Worm (Caenorhabditis elegans) whole organism, late embryonic: ENCODE measurements around the gene Y51B9A.9.

Experiments
- ceh-22 ChIP-seq: sonication (generic microtip); optimal IDR thresholded peaks from 2 replicates; lab custom pipeline; 2017; ENCODE audit warnings: missing biosample characterization, missing genetic modification characterization
- ceh-9 ChIP-seq: sonication (generic microtip); optimal IDR thresholded peaks from 2 replicates; lab custom pipeline; 2016; ENCODE audit warnings: mild to moderate bottlenecking, missing genetic modification characterization, inconsistent platforms, missing compliant biosample characterization
- ets-4 ChIP-seq: sonication (generic microtip); optimal IDR thresholded peaks from 2 replicates; lab custom pipeline; 2016; ENCODE audit warnings: missing genetic modification characterization, missing compliant biosample characterization

Gene Y51B9A.9

DNA sequence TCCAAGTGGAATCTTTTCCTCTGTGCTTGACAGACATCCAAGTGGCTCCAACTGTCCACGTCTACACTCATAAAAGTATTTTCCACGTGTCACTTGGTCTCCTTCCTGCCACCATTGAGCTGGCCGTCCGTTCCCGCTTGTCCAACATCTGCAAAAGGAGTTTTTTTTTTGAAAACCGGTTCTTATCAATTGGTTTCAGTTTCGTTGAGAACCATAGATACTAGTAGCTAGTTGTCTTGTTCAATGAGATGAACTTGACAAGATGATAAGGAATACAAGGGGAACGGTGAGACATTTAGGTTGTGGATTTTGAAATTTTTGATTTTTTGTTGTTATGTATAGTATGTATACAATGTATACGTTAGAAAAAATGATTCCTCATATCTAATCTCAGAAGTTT is 51.6 kb downstream of the Y51B9A.9 start:
- no peak for TF ChIP-seq ceh-9 (tag; lab: Kevin White, UChicago)
- TF ChIP-seq ceh-22 (tag; lab: Kevin White, UChicago) = no peak
- TF ChIP-seq ets-4 (tag; lab: Kevin White, UChicago) = no peak
